Worm (Caenorhabditis elegans) whole organism, L4 larva: ENCODE results near the gene ZC116.1.

ENCODE experiments used
- Y105C5A.15 ChIP-seq: fragments of 200-800 bp; sonication (Bioruptor generic); IDR thresholded peaks from 2 replicates; pipeline ENCODE4 v1.3.6; 2022; ENCODE audit warnings: missing genetic modification characterization, missing compliant biosample characterization
- cey-2 ChIP-seq: sonication (generic microtip); optimal IDR thresholded peaks from 3 replicates; lab custom pipeline; 2017; ENCODE audit warnings: missing genetic modification characterization, mild to moderate bottlenecking, missing compliant biosample characterization, antibody characterized with exemption, borderline replicate concordance; ENCODE audit not compliant: insufficient read depth
- lsy-2 ChIP-seq, 2 experiments: fragments of 150-350 bp in 1 of 2; sonication (generic microtip) in 1 of 2; optimal IDR thresholded peaks; 2 replicates each; lab custom pipeline; 2014 to 2017; ENCODE audit warnings: missing biosample characterization in 2 of 2, missing genetic modification characterization in 2 of 2
- madf-9 ChIP-seq: fragments of 200-800 bp; sonication (Bioruptor generic); conservative IDR thresholded peaks from 2 replicates; pipeline ENCODE4 v1.3.6; 2022; ENCODE audit warnings: missing genetic modification reagents, missing genetic modification characterization, missing compliant biosample characterization
- mep-1 ChIP-seq: fragments of 150-350 bp; sonication (generic microtip); optimal IDR thresholded peaks from 3 replicates; lab custom pipeline; 2014; ENCODE audit warnings: missing biosample characterization, missing genetic modification characterization
- nhr-111 ChIP-seq: fragments of 200-800 bp; sonication (Bioruptor generic); optimal IDR thresholded peaks from 2 replicates; lab custom pipeline; 2018; ENCODE audit warnings: mild to moderate bottlenecking, missing genetic modification characterization, missing compliant biosample characterization
- pqm-1 ChIP-seq: sonication (generic microtip); optimal IDR thresholded peaks from 2 replicates; lab custom pipeline; 2017; ENCODE audit warnings: missing biosample characterization, missing genetic modification characterization
- vab-7 ChIP-seq: fragments of 200-800 bp; sonication (Bioruptor generic); IDR thresholded peaks from 2 replicates; pipeline ENCODE4 v1.3.6; 2022; ENCODE audit warnings: missing genetic modification reagents, missing genetic modification characterization, missing compliant biosample characterization
- zip-2 ChIP-seq: fragments of 150-350 bp; optimal IDR thresholded peaks from 2 replicates; lab custom pipeline; 2014; ENCODE audit warnings: missing biosample characterization, missing genetic modification characterization

DNA sequence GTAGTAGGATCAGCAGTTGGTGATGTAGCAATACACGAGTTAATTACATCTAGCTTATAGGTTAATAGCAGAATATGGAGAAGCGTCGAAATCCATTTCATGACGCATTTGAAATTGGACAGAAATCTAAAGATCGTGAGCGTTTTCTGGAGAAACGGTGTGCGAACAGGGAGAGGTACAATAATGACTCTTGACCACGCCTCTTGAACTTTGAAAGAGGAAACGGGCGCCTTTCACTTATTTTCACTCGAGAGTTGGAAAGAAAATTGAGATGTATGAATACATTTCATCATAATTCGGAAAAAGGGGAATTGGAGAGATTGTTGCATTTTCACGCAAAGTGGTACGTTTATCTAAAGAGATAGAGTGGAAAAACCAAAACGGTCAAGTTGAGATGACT is 20.1 kb downstream of the ZC116.1 start, which contains the start of gene F56H9.6:
- TF ChIP-seq mep-1 (tag; lab: Kevin White, UChicago) (no peak), pqm-1 (tag; lab: Kevin White, UChicago) (no peak), lsy-2 (tag; optimal IDR thresholded peaks at IDR 0.05; lab: Kevin White, UChicago) (no peak), cey-2 (tag; lab: Kevin White, UChicago) (no peak), Y105C5A.15 (no peak), zip-2 (tag; lab: Kevin White, UChicago) (no peak), nhr-111 (GFP tag; lab: Kevin White, UChicago) (no peak), madf-9 (GFP tag; lab: Robert Waterston, UW) (no peak), vab-7 (GFP tag; lab: Robert Waterston, UW) (no peak)
